Worm (Caenorhabditis elegans) whole organism, L2 larva: ENCODE measurements around the gene F08C6.5.

Source experiments
- C34F6.9 ChIP-seq: fragments of 150-350 bp; optimal IDR thresholded peaks from 2 replicates; lab custom pipeline; 2014; ENCODE audit warnings: missing biosample characterization, missing genetic modification characterization
- aly-2 ChIP-seq: fragments of 150-350 bp; optimal IDR thresholded peaks from 2 replicates; lab custom pipeline; 2014; ENCODE audit warnings: missing biosample characterization, missing genetic modification characterization
- elt-1 ChIP-seq: fragments of 150-350 bp; optimal IDR thresholded peaks from 2 replicates; lab custom pipeline; 2014; ENCODE audit warnings: missing biosample characterization, missing genetic modification characterization
- gmeb-1 ChIP-seq: fragments of 150-350 bp; optimal IDR thresholded peaks from 2 replicates; lab custom pipeline; 2014; ENCODE audit warnings: missing biosample characterization, missing genetic modification characterization
- nhr-10 ChIP-seq: sonication (generic microtip); optimal IDR thresholded peaks from 2 replicates; lab custom pipeline; 2017; ENCODE audit warnings: missing biosample characterization, missing genetic modification characterization
- nhr-12 ChIP-seq: fragments of 150-350 bp; optimal IDR thresholded peaks from 2 replicates; lab custom pipeline; 2014; ENCODE audit warnings: missing biosample characterization, missing genetic modification characterization
- nhr-129 ChIP-seq: fragments of 150-350 bp; optimal IDR thresholded peaks from 2 replicates; lab custom pipeline; 2014; ENCODE audit warnings: missing biosample characterization, missing genetic modification characterization
- nhr-21 ChIP-seq: fragments of 150-350 bp; optimal IDR thresholded peaks from 2 replicates; lab custom pipeline; 2014; ENCODE audit warnings: missing biosample characterization, missing genetic modification characterization
- nhr-25 ChIP-seq: fragments of 150-350 bp; sonication (generic microtip); optimal IDR thresholded peaks from 3 replicates; lab custom pipeline; 2014; ENCODE audit warnings: missing biosample characterization, missing genetic modification characterization
- nhr-77 ChIP-seq: fragments of 150-350 bp; optimal IDR thresholded peaks from 2 replicates; lab custom pipeline; 2014; ENCODE audit warnings: missing biosample characterization, missing genetic modification characterization
- snpc-4 ChIP-seq: fragments of 150-350 bp; optimal IDR thresholded peaks from 2 replicates; lab custom pipeline; 2014; ENCODE audit warnings: missing biosample characterization, missing genetic modification characterization
- unc-39 ChIP-seq: fragments of 150-350 bp; optimal IDR thresholded peaks from 2 replicates; lab custom pipeline; 2014; ENCODE audit warnings: missing biosample characterization, missing genetic modification characterization

Gene F08C6.5

DNA sequence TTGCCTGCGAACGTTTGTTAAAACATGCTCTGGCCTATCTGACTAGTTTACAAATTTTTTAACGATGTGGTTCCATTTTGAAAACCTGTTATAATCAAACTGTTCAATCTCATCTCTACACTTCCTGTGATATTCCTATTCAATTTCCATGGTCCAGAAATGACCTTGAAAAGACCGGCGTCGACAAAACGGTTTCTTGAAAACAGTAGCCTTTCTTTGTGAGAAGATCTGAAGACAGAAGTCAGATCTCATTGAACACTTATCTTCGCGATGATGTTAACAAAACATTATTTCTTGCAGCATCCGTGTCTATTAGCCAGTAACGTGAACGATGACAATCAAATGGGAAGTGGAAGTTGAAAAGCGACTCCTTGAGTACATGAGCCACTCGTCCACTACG, 37.4 kb downstream of the F08C6.5 start, which contains the start of gene C44E12.1:
TSS of gene C44E12.1 (plus strand) at position 301 of the 400 bp plus-strand sequence.
- TF ChIP-seq aly-2 (tag; lab: Kevin White, UChicago) (no peak), unc-39 (tag; lab: Kevin White, UChicago) (no peak), C34F6.9 (tag; lab: Kevin White, UChicago) (no peak), elt-1 (no peak), nhr-10 (tag; lab: Kevin White, UChicago) (no peak), snpc-4 (no peak)

- TF ChIP-seq nhr-12 (tag; lab: Kevin White, UChicago): no peak
- no peak for TF ChIP-seq snpc-4
- TF ChIP-seq nhr-21: no peak
- TF ChIP-seq gmeb-1: no peak
- no peak for TF ChIP-seq nhr-129 (tag; lab: Kevin White, UChicago)
- TF ChIP-seq nhr-25 (tag; lab: Kevin White, UChicago): no peak
- TF ChIP-seq C34F6.9 (tag; lab: Kevin White, UChicago): no peak
- no peak for TF ChIP-seq nhr-77 (tag; lab: Kevin White, UChicago)
Observed at ce11 chrX:7607982-7608381, 48.8 kb downstream of the F08C6.5 start, which contains the start of gene twk-17. twk-17 (minus strand) TSS chrX:7608082.
